Fruit fly (Drosophila melanogaster) whole organism, prepupa: ENCODE data around the gene CG34355.
A peak's percentile ranks its signal among the peaks of the same experiment; 100 is the strongest.

Experiments used
- Blimp-1 ChIP-seq: fragments of 200-800 bp; sonication (Bioruptor generic); optimal IDR thresholded peaks from 3 replicates; lab custom pipeline; 2017; ENCODE audit warnings: missing biosample characterization, missing genetic modification characterization, mild to moderate bottlenecking, moderate library complexity, missing genetic modification reagents
- CG10631 ChIP-seq: fragments of 200-800 bp; sonication (Bioruptor generic); optimal IDR thresholded peaks from 2 replicates; lab custom pipeline; 2016; ENCODE audit warnings: missing biosample characterization, missing genetic modification characterization
- CG10669 ChIP-seq: fragments of 200-800 bp; sonication (Bioruptor generic); optimal IDR thresholded peaks from 3 replicates; lab custom pipeline; 2018; ENCODE audit warnings: missing biosample characterization, mild to moderate bottlenecking, missing genetic modification characterization, moderate library complexity
- CG11762 ChIP-seq: fragments of 200-800 bp; sonication (Bioruptor generic); optimal IDR thresholded peaks from 3 replicates; lab custom pipeline; 2016; ENCODE audit warnings: missing biosample characterization, missing genetic modification characterization; ENCODE audit not compliant: insufficient read depth
- CG16779 ChIP-seq: fragments of 200-800 bp; sonication (Bioruptor generic); optimal IDR thresholded peaks from 3 replicates; lab custom pipeline; 2017; ENCODE audit warnings: missing biosample characterization, mild to moderate bottlenecking, missing genetic modification characterization
- CG32006 ChIP-seq: fragments of 200-800 bp; sonication (Bioruptor generic); optimal IDR thresholded peaks from 3 replicates; lab custom pipeline; 2017; ENCODE audit warnings: missing biosample characterization, mild to moderate bottlenecking, missing genetic modification characterization
- CG4318 ChIP-seq: fragments of 200-800 bp; sonication (Bioruptor generic); optimal IDR thresholded peaks from 3 replicates; lab custom pipeline; 2017; ENCODE audit warnings: missing biosample characterization, mild to moderate bottlenecking, missing genetic modification characterization
- CG6163 ChIP-seq: fragments of 200-800 bp; sonication (Bioruptor generic); IDR thresholded peaks from 3 replicates; pipeline ENCODE4 v1.3.6; 2022; ENCODE audit warnings: missing biosample characterization, missing genetic modification characterization
- CG6276 ChIP-seq: fragments of 200-800 bp; sonication (Bioruptor generic); optimal IDR thresholded peaks from 2 replicates; lab custom pipeline; 2017; ENCODE audit warnings: missing biosample characterization, mild to moderate bottlenecking, missing genetic modification characterization
- CG6792 ChIP-seq: fragments of 200-800 bp; sonication (Bioruptor generic); optimal IDR thresholded peaks from 3 replicates; lab custom pipeline; 2016; ENCODE audit warnings: missing biosample characterization, missing genetic modification characterization
- CG8319 ChIP-seq: fragments of 200-800 bp; sonication (Bioruptor generic); optimal IDR thresholded peaks from 3 replicates; lab custom pipeline; 2016; ENCODE audit warnings: missing biosample characterization, missing genetic modification characterization
- CG8632 ChIP-seq: fragments of 200-800 bp; sonication (Bioruptor generic); optimal IDR thresholded peaks from 3 replicates; lab custom pipeline; 2016; ENCODE audit warnings: missing biosample characterization, missing genetic modification characterization
- CG9139 ChIP-seq: fragments of 200-800 bp; sonication (Bioruptor generic); optimal IDR thresholded peaks from 3 replicates; lab custom pipeline; 2017; ENCODE audit warnings: missing biosample characterization, mild to moderate bottlenecking, missing genetic modification characterization
- Eip75B ChIP-seq: fragments of 200-800 bp; sonication (Bioruptor generic); optimal IDR thresholded peaks from 3 replicates; lab custom pipeline; 2016; ENCODE audit warnings: missing biosample characterization, missing genetic modification characterization
- Eip78C ChIP-seq: fragments of 200-800 bp; sonication (Bioruptor generic); peaks from one replicate; lab custom pipeline; 2016; ENCODE audit warnings: missing biosample characterization, missing genetic modification characterization
- Eip93F ChIP-seq: fragments of 200-800 bp; sonication (Bioruptor generic); optimal IDR thresholded peaks from 2 replicates; lab custom pipeline; 2016; ENCODE audit warnings: missing biosample characterization, mild to moderate bottlenecking, missing genetic modification characterization
- Ets21C ChIP-seq: fragments of 200-800 bp; sonication (Bioruptor generic); optimal IDR thresholded peaks from 3 replicates; lab custom pipeline; 2016; ENCODE audit warnings: missing biosample characterization, missing genetic modification characterization
- Ets96B ChIP-seq: fragments of 200-800 bp; optimal IDR thresholded peaks from 2 replicates; lab custom pipeline; 2019; ENCODE audit warnings: missing biosample characterization, mild to moderate bottlenecking, missing genetic modification characterization, moderate library complexity
- Gug ChIP-seq: fragments of 200-800 bp; sonication (Bioruptor generic); IDR thresholded peaks from 2 replicates; pipeline ENCODE4 v1.3.6; 2022; ENCODE audit warnings: missing biosample characterization, missing genetic modification characterization
- Hr39 ChIP-seq: fragments of 200-800 bp; sonication (Bioruptor generic); optimal IDR thresholded peaks from 2 replicates; lab custom pipeline; 2016; ENCODE audit warnings: missing biosample characterization, missing genetic modification characterization
- Hr4 ChIP-seq: fragments of 200-800 bp; sonication (Bioruptor generic); optimal IDR thresholded peaks from 3 replicates; lab custom pipeline; 2016; ENCODE audit warnings: missing biosample characterization, missing genetic modification characterization
- Lpt ChIP-seq: fragments of 200-800 bp; sonication (Bioruptor generic); optimal IDR thresholded peaks from 3 replicates; lab custom pipeline; 2016; ENCODE audit warnings: missing biosample characterization, missing genetic modification characterization
- Met ChIP-seq: fragments of 200-800 bp; sonication (Bioruptor generic); optimal IDR thresholded peaks from 3 replicates; lab custom pipeline; 2016; ENCODE audit warnings: missing biosample characterization, missing genetic modification characterization
- OdsH ChIP-seq: fragments of 200-800 bp; sonication (Bioruptor generic); optimal IDR thresholded peaks from 3 replicates; lab custom pipeline; 2016; ENCODE audit warnings: missing biosample characterization, missing genetic modification characterization
- Smox ChIP-seq: fragments of 200-800 bp; sonication (Bioruptor generic); optimal IDR thresholded peaks from 3 replicates; lab custom pipeline; 2016; ENCODE audit warnings: missing biosample characterization, missing genetic modification characterization
- cyc ChIP-seq: fragments of 200-800 bp; sonication (Bioruptor generic); optimal IDR thresholded peaks from 3 replicates; lab custom pipeline; 2016; ENCODE audit warnings: missing biosample characterization, missing genetic modification characterization
- esn ChIP-seq: fragments of 200-800 bp; sonication (Bioruptor generic); optimal IDR thresholded peaks from 2 replicates; lab custom pipeline; 2016; ENCODE audit warnings: missing biosample characterization, mild to moderate bottlenecking, missing genetic modification characterization, moderate library complexity
- net ChIP-seq: fragments of 200-800 bp; sonication (Bioruptor generic); optimal IDR thresholded peaks from 3 replicates; lab custom pipeline; 2016; ENCODE audit warnings: missing biosample characterization, missing genetic modification characterization
- pdm3 ChIP-seq: fragments of 200-800 bp; sonication (Bioruptor generic); optimal IDR thresholded peaks from 3 replicates; lab custom pipeline; 2016; ENCODE audit warnings: missing biosample characterization, missing genetic modification characterization
- salr ChIP-seq, 2 experiments: fragments of 200-800 bp; sonication (Bioruptor generic); optimal IDR thresholded peaks; 3 replicates each; lab custom pipeline; 2016 to 2018; ENCODE audit warnings: missing biosample characterization in 2 of 2, missing genetic modification characterization in 2 of 2, mild to moderate bottlenecking in 1 of 2
- ss ChIP-seq, 2 experiments: fragments of 200-800 bp; sonication (Bioruptor generic); optimal IDR thresholded peaks; 2 replicates in 1 of 2; 3 replicates in 1 of 2; lab custom pipeline; 2017 to 2018; ENCODE audit warnings: mild to moderate bottlenecking in 2 of 2, missing biosample characterization in 2 of 2, missing genetic modification characterization in 2 of 2, moderate library complexity in 1 of 2

The CG34355 gene

dm6 chr3R:23902034-23902433 lies 98.4 kb downstream of the CG34355 start (continued):
- no peak for TF ChIP-seq CG4318 (GFP tag; lab: Kevin White, UChicago)
- no peak for TF ChIP-seq Met (GFP tag; lab: Kevin White, UChicago)
- no peak for TF ChIP-seq CG11762 (GFP tag; lab: Kevin White, UChicago)
- peak in 1 of 2 experiments; percentile 1 for TF ChIP-seq salr (GFP tag; optimal IDR thresholded peaks at IDR 0.05; lab: Kevin White, UChicago)
- TF ChIP-seq Lpt (GFP tag; lab: Kevin White, UChicago): no peak
- no peak for TF ChIP-seq Eip93F (GFP tag; lab: Kevin White, UChicago)
- TF ChIP-seq CG9139 (GFP tag; lab: Kevin White, UChicago): no peak
- no peak for TF ChIP-seq Hr39
- TF ChIP-seq Smox (GFP tag; lab: Kevin White, UChicago): no peak
- TF ChIP-seq CG16779 (tag; lab: Kevin White, UChicago): no peak
- TF ChIP-seq Eip75B: no peak
- TF ChIP-seq Blimp-1: no peak
- no peak for TF ChIP-seq CG32006 (GFP tag; lab: Kevin White, UChicago)
- no peak for TF ChIP-seq Ets21C (GFP tag; lab: Kevin White, UChicago)
- peak; percentile 12 for TF ChIP-seq CG10631
- TF ChIP-seq CG10669 (GFP tag; lab: Kevin White, UChicago): no peak
- TF ChIP-seq net: no peak
- TF ChIP-seq CG6163 (GFP tag; lab: Robert Waterston, UW): no peak
- TF ChIP-seq cyc (GFP tag; lab: Kevin White, UChicago): no peak
- TF ChIP-seq ss (GFP tag; optimal IDR thresholded peaks at IDR 0.05; lab: Kevin White, UChicago): peak in 1 of 2 experiments; percentile 45
- TF ChIP-seq CG8632: peak; percentile 15
- TF ChIP-seq CG6276 (GFP tag; lab: Kevin White, UChicago): no peak
- no peak for TF ChIP-seq esn (GFP tag; lab: Kevin White, UChicago)
- no peak for TF ChIP-seq Gug (GFP tag; lab: Robert Waterston, UW)
- TF ChIP-seq Hr4: no peak
- no peak for TF ChIP-seq OdsH (GFP tag; lab: Kevin White, UChicago)
- TF ChIP-seq Ets96B (tag; lab: Kevin White, UChicago): peak; percentile 34

- TF ChIP-seq Eip78C (GFP tag; lab: Kevin White, UChicago) (peak; percentile 12), pdm3 (GFP tag; lab: Kevin White, UChicago) (no peak), Lpt (GFP tag; lab: Kevin White, UChicago) (no peak), CG8319 (GFP tag; lab: Kevin White, UChicago) (no peak), CG6163 (GFP tag; lab: Robert Waterston, UW) (0 out of 3 replicates have a peak, but pooled peaks have one; percentile 18), Gug (GFP tag; lab: Robert Waterston, UW) (no peak)
- TF ChIP-seq, all 60 proteins: peak for 2
Observed at dm6 chr3R:23902557-23902956, 98.9 kb downstream of the CG34355 start.

dm6 chr3R:23903425-23903824 lies 99.8 kb downstream of the CG34355 start:
- TF ChIP-seq Eip78C (GFP tag; lab: Kevin White, UChicago): peak; percentile 21
- TF ChIP-seq CG6792 (GFP tag; lab: Kevin White, UChicago): no peak
